Worm (Caenorhabditis elegans): ENCODE results near the gene oig-8.

DNA sequence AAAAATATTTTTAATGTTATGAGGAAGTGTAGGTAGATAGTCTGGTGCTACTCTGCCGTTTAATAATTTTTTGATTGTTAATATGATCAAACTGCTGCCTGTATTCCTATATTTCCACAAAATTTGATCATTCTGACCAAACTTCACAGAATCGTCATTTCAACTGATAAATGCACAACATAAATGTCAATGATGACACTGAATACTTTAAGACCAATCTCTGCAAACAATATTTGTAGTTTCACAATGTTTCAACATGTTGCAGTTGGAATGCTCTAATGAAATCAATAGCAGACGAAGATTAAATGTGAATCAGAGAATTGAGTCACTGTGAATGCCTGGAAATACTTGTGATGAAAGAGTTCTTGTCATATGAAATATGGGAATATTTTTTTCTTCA is 19.2 kb downstream of the oig-8 start:
- TF ChIP-seq unc-55 (GFP tag; optimal IDR thresholded peaks at IDR 0.05) = no peak
- no peak for TF ChIP-seq unc-62 (GFP tag; optimal IDR thresholded peaks at IDR 0.05)
- no peak for TF ChIP-seq lin-39 (tag; optimal IDR thresholded peaks at IDR 0.05)
- TF ChIP-seq lsy-2 (tag; optimal IDR thresholded peaks at IDR 0.05) = no peak
- TF ChIP-seq lin-13 (GFP tag; optimal IDR thresholded peaks at IDR 0.05) = no peak
- TF ChIP-seq ztf-11 (tag; optimal IDR thresholded peaks at IDR 0.05) = no peak
